Comparison of ENCODE assay signal across 1 worm cellular context in the genomic region with DNA sequence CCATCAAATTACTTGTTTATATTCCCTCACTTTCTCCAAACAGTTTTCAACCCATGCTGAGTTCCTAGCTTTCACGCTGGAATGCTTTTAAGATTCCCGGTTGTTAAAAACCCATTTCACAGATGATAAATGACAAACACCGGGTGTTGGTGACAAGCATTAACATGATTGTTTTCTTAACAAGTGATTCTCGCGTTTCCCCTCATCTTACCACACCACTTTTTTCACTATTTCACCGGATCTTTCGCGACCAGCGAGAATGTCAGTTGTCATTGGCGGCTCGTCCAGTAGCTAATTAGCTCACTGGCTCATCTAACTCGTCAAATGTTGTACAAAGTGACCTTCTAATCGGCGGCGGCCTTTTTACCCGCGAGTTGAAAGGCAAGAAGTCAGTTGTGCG.
TF ChIP-seq lines count a peak whose summit lies in the region.

No protein-coding gene starts in this region.

TF ChIP-seq in whole organism, L1 larva, 84 proteins besides CTCF, POLR2A, EP300 and RAD21 (continued from another document):
- peak; percentile 81 for TF ChIP-seq rnt-1 (tag; optimal IDR thresholded peaks at IDR 0.05; lab: Kevin White, UChicago)
- TF ChIP-seq irx-1 (tag; optimal IDR thresholded peaks at IDR 0.05; lab: Kevin White, UChicago): no peak
- no peak for TF ChIP-seq pag-3 (tag; optimal IDR thresholded peaks at IDR 0.05; lab: Kevin White, UChicago; ENCODE audit: borderline replicate concordance, insufficient read depth)
- no peak for TF ChIP-seq unc-130 (tag; optimal IDR thresholded peaks at IDR 0.05; lab: Kevin White, UChicago)
- peak; percentile 25 for TF ChIP-seq nhr-71 (tag; optimal IDR thresholded peaks at IDR 0.05; lab: Kevin White, UChicago)
- no peak for TF ChIP-seq nhr-11 (tag; optimal IDR thresholded peaks at IDR 0.05; lab: Kevin White, UChicago)
- TF ChIP-seq lir-3 (tag; optimal IDR thresholded peaks at IDR 0.05; lab: Kevin White, UChicago; ENCODE audit: poor library complexity): no peak
- TF ChIP-seq elt-2 (tag; optimal IDR thresholded peaks at IDR 0.05; lab: Kevin White, UChicago): no peak
